Fruit fly (Drosophila melanogaster): Measurements from ENCODE around the gene Polr2G.

The Polr2G gene

DNA sequence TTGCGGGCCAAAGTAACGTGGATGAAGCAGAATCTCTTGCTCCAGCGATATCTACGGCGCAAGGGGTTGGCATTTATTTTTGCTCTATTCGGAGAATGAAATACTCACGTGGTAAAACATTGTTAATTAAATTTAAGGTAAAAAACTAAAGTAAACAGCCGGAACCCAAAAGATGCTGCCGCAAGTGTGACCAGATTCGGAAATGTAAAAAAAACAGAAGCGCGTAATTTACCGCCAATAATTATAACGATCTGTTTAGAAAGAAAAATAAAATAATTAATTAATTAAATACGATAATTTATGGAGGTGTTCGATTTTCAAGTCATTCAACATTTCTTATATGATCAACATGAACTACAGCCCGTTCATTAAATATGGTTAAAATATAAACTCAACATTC lies at the start of gene Polr2G:
Polr2G (minus strand) TSS at position 208 of the 400 bp plus-strand sequence.
- TF ChIP-seq noc (tag; optimal IDR thresholded peaks at IDR 0.05) = no peak

dm6 chr3R:15268856-15269255 lies 45.9 kb upstream of the Polr2G start:
- no peak for TF ChIP-seq noc (tag; optimal IDR thresholded peaks at IDR 0.05)

DNA sequence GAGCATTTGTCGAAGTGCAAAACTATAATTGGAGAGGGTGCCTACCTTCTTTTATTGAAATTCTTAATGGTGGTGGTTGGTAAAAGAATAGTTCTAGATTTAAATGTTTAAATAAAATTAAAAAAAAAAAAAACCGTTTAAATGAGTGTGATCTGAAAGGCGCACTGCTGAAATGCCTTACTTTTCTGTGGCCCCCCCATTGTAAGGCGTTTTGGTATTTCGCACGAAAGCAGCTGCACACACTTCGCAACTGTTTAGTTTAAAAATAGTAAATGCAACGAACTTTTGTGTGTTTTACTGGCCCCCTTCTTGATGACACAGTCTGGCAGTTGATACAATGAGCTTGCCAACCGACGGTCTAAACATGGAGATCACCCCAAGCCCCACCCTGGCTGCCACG lies 45.4 kb upstream of the Polr2G start, which contains the start of the genes CG14864 and Zip88E:
CG14864 (minus strand) TSS at position 113 of the 400 bp plus-strand sequence.
Zip88E (plus strand) TSS at position 237 of the 400 bp plus-strand sequence.
- TF ChIP-seq noc (tag; optimal IDR thresholded peaks at IDR 0.05) = no peak

DNA sequence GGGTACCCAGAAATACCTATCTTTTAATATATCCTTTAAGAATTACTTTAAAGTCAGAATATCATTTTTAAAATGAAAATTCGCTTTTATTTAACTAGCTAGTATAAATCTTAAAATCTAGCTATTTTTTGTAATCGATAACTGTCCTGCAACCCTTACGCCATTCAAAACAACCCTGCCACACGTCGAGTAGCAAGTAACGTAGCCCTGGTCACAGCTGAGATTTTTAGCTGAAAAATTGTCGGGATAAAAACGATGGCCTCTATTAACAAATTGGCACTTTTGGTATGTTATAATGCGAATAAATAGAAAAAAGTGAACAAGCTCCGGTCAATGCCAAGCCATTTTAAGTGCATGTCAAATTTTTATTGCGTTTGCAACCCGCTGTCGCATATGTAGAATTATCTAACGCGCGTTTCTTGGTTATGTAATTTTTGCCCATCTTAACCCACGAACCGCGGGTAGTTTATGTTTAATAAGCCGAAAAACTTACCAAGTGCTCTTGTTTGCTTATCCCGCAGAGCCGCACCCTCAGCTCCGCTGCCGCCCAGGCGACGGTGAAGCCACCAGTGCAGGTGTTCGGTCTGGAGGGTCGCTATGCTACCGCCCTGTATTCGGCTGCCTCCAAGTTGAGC lies 42.5 kb upstream of the Polr2G start, which contains the start of gene ATPsynO:
ATPsynO (plus strand) TSS at position 186 of the 635 bp plus-strand sequence.
- peak; percentile 14 for TF ChIP-seq noc (tag; optimal IDR thresholded peaks at IDR 0.05)

DNA sequence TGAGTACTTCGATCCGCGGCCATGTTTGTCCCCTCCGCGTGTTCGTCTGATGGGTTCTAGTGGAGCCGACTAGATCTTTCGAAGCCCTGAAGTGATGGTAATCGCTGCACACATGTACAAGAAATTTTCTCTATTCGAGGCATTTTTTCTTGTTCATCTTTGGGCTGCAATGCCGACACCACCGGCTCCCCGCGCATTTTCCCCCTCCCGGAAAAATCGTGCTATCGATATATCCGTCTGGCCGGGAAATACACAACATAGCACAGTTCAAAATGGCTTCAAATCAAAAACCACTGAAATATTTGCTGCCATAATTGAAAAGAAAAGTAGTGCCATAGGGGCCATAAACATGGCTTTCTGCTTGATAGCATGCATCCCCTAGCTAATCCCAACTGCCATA lies 41.0 kb upstream of the Polr2G start:
- no peak for TF ChIP-seq noc (tag; optimal IDR thresholded peaks at IDR 0.05)

dm6 chr3R:15262710-15263672 lies 40.0 kb upstream of the Polr2G start, which contains the start of the genes eIF2gamma and Set:
eIF2gamma (minus strand) TSS chr3R:15263458.
Set (plus strand) TSS chr3R:15263552.
- TF ChIP-seq noc (tag; optimal IDR thresholded peaks at IDR 0.05) = no peak

DNA sequence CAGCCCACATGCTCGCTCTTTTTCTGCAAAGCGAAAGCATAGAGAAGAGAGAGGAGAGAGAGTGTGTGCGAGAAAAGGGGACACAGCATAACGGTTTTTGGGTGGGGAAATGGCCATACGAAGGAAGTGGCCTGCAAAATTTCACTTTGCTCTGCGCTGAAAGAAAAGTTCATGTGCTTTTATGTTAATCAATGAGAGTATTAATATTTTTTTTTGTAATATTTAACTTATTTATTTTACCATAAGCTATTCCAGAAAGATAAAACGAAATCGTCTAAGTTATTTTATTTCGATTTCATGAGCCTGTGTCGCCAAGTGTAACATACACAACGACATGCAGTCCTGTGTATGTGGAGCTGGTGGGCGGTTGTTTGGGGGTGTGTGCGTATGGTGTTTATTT lies 27.5 kb upstream of the Polr2G start:
- no peak for TF ChIP-seq noc (tag; optimal IDR thresholded peaks at IDR 0.05)

DNA sequence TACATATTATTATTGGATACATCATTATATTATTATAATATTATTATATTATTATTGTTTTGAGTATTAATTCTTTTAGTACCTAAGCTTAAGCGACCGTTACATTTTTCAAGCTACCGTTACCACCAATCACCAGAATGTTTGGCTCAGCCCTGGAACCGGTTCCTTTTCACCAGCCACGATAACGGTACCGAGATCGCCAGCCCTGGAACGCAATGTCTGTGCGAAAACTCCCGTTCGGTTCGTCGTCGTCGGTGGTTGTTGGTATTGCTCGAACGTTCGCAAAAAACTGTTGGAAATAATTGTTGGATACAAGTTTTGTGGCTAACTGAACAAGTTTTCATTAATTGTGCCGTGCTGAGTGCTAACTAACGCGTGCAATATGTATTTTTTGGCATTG lies 26.8 kb upstream of the Polr2G start, which contains the start of gene CG42404:
CG42404 (plus strand) TSS at position 360 of the 400 bp plus-strand sequence.
- TF ChIP-seq noc (tag; optimal IDR thresholded peaks at IDR 0.05) = no peak

DNA sequence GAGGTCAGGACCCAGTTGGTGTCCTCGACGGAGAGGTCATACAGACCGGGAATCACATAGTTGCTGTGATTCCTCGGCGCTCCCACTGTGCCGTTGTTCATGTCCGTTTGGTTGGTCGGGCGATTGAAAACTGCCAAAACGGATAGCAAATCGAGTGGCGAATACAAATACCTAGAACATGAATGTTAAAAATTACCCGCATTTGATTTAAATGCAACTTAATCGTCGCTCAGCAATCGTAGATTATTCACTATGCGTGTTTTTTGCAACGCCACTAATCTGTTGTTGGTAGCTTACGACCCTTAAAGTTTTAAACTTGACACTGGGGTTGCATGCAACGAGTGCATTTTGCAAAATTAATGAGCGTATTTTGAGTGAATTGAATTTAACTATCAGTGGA lies 26.1 kb upstream of the Polr2G start, which contains the start of gene Amt:
Amt (minus strand) TSS at position 101 of the 400 bp plus-strand sequence.
- TF ChIP-seq noc (tag; optimal IDR thresholded peaks at IDR 0.05) = no peak

DNA sequence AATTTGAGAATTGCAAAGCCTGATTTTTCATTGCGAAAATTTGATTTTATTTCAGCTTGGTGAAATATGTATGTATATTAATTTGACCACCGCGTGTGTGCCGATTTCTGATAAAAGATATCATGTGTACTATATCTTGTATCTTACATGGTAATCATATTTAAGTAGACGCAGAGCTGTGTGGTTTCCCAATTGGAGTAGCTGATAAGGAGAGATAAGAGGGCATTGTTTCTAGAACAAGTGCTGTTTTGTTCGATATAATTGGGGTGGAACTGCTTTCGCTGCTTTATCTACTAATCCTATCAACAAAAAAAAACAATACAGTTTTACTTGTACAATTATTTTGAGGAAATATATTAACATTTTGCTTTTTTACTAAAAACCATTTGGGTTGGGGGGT lies 23.6 kb upstream of the Polr2G start:
- peak; percentile 6 for TF ChIP-seq noc (tag; optimal IDR thresholded peaks at IDR 0.05)

DNA sequence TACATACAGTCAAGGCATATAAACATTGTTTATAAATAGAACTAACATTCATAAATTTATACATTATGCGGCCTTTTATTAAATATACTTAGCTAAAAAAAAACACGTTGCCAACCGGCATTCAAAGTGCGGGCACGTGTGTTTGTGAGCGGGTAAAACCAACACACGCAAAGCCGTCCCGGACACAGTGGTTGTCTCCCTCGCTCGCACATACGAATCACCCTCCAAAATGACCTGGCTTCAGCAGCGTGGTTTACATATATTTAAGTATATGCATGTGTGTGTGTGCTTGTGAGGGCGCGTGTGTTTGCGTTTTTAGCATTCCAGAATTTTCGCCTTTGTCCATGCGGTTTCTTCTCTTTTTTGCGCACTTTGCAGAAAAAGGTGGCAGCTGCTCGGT lies 20.5 kb upstream of the Polr2G start:
- no peak for TF ChIP-seq noc (tag; optimal IDR thresholded peaks at IDR 0.05)

DNA sequence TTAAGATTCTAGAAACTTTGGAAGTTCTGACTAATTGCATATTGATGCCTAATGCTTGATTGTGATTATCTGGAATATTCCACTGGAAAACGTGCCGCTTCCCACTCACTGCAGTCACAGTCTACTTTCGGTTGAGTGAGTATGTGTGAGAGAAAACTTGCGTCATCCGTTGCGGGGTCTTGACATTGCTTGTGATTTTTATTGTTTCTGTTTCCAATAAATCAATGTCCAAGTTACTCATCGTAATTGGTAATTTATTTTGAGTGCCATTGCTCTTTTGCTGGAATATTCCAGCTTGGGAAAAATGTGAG lies 20.0 kb upstream of the Polr2G start:
- TF ChIP-seq noc (tag; optimal IDR thresholded peaks at IDR 0.05) = no peak

dm6 chr3R:15242186-15243045 lies 19.4 kb upstream of the Polr2G start, which contains the start of the genes tefu and Hsc70-4:
tefu (minus strand) TSS chr3R:15242236.
Hsc70-4 (plus strand) TSS chr3R:15242687.
- TF ChIP-seq noc (tag; optimal IDR thresholded peaks at IDR 0.05) = no peak

dm6 chr3R:15231635-15232138 lies 8.7 kb upstream of the Polr2G start:
- TF ChIP-seq noc (tag; optimal IDR thresholded peaks at IDR 0.05) = no peak

DNA sequence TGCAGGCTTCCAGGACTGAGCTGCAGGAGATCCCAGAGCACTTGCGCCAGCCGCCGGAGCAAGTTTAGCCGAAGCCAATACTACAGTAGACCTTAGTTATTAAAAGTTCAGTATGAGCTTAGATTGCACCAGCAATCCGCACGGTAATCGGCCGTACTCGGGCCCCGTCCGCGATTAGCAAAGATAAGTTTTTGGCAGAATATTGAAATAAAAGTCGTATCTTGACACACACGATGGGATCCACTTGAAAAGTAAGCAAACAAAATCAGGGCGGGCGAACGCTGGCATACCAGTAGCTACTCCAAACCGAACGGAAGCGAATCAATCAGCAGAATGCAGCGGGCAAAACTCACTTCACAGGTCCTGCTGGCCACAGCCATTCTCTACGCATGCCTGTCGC lies 7.3 kb upstream of the Polr2G start, which contains the start of gene CG34316:
CG34316 (plus strand) TSS at position 301 of the 400 bp plus-strand sequence.
- no peak for TF ChIP-seq noc (tag; optimal IDR thresholded peaks at IDR 0.05)
